Fruit fly (Drosophila melanogaster) whole organism, embryonic: ENCODE measurements around the gene RpS9.

ENCODE experiments used
- Abd-B ChIP-seq: fragments of 200-800 bp; sonication (Bioruptor generic); optimal IDR thresholded peaks from 2 replicates; lab custom pipeline; 2018; ENCODE audit warnings: missing biosample characterization, mild to moderate bottlenecking, missing genetic modification characterization, moderate library complexity
- Awh ChIP-seq: fragments of 200-800 bp; sonication (Bioruptor generic); IDR thresholded peaks from 2 replicates; pipeline ENCODE4, ENCODE4 v1.3.6; 2022; ENCODE audit warnings: missing biosample characterization, missing genetic modification characterization
- Bdp1 ChIP-seq: fragments of 200-800 bp; sonication (Bioruptor generic); optimal IDR thresholded peaks from 3 replicates; lab custom pipeline; 2016; ENCODE audit warnings: missing biosample characterization, missing genetic modification characterization
- Blimp-1 ChIP-seq: fragments of 200-800 bp; sonication (Bioruptor generic); optimal IDR thresholded peaks from 3 replicates; lab custom pipeline; 2018; ENCODE audit warnings: missing biosample characterization, missing genetic modification characterization, mild to moderate bottlenecking, moderate library complexity, missing genetic modification reagents
- CG10147 ChIP-seq: fragments of 200-800 bp; sonication (Bioruptor generic); optimal IDR thresholded peaks from 2 replicates; lab custom pipeline; 2019; ENCODE audit warnings: missing biosample characterization, mild to moderate bottlenecking, missing genetic modification characterization, moderate library complexity
- CG12744 ChIP-seq: fragments of 200-800 bp; sonication (Bioruptor generic); optimal IDR thresholded peaks from 2 replicates; lab custom pipeline; 2016; ENCODE audit warnings: missing biosample characterization, missing genetic modification characterization
- CG14050 ChIP-seq: fragments of 200-800 bp; sonication (Bioruptor generic); IDR thresholded peaks from 3 replicates; pipeline ENCODE4 v1.3.6; 2022; ENCODE audit warnings: missing biosample characterization, missing genetic modification characterization
- CG31388 ChIP-seq: fragments of 200-800 bp; sonication (Bioruptor generic); optimal IDR thresholded peaks from 2 replicates; lab custom pipeline; 2016; ENCODE audit warnings: missing biosample characterization, missing genetic modification characterization
- CG32532 ChIP-seq: fragments of 200-800 bp; sonication (Bioruptor generic); IDR thresholded peaks from 2 replicates; pipeline ENCODE4 v1.3.6; 2022; ENCODE audit warnings: missing biosample characterization, missing genetic modification characterization
- CG33557 ChIP-seq: fragments of 200-800 bp; sonication (Bioruptor generic); optimal IDR thresholded peaks from 2 replicates; lab custom pipeline; 2019; ENCODE audit warnings: missing biosample characterization, mild to moderate bottlenecking, missing genetic modification characterization, moderate library complexity
- CG4707 ChIP-seq: fragments of 200-800 bp; sonication (Bioruptor generic); optimal IDR thresholded peaks from 2 replicates; lab custom pipeline; 2018; ENCODE audit warnings: missing biosample characterization, mild to moderate bottlenecking, missing genetic modification characterization, moderate library complexity
- CTCF ChIP-seq: fragments of 200-800 bp; sonication (Bioruptor generic); optimal IDR thresholded peaks from 2 replicates; lab custom pipeline; 2017; ENCODE audit warnings: missing biosample characterization, mild to moderate bottlenecking, missing genetic modification characterization, moderate library complexity
- Deaf1 ChIP-seq: fragments of 200-800 bp; optimal IDR thresholded peaks from 3 replicates; lab custom pipeline; 2019; ENCODE audit warnings: missing biosample characterization, mild to moderate bottlenecking, missing genetic modification characterization, moderate library complexity
- Dfd ChIP-seq, 2 experiments: fragments of >200 bp; optimal IDR thresholded peaks; 2 replicates each; lab custom pipeline; 2017; ENCODE audit warnings: missing biosample characterization in 2 of 2, missing genetic modification characterization in 2 of 2
- HLH4C ChIP-seq: fragments of 200-800 bp; sonication (Bioruptor generic); IDR thresholded peaks from 3 replicates; pipeline ENCODE4 v1.3.6; 2022; ENCODE audit warnings: missing biosample characterization, missing genetic modification characterization; ENCODE audit not compliant: partially characterized antibody
- Hand ChIP-seq: fragments of 200-800 bp; sonication (Bioruptor generic); optimal IDR thresholded peaks from 2 replicates; lab custom pipeline; 2017; ENCODE audit warnings: mild to moderate bottlenecking, missing biosample characterization, missing genetic modification reagents, missing genetic modification characterization
- Stat92E ChIP-seq, 3 experiments: fragments of >200 bp in 2 of 3; fragments of 200-800 bp in 1 of 3; sonication (Bioruptor generic) in 1 of 3; optimal IDR thresholded peaks; 2 replicates each; lab custom pipeline; 2017 to 2019; ENCODE audit warnings: missing biosample characterization in 3 of 3, missing genetic modification characterization in 3 of 3, mild to moderate bottlenecking in 1 of 3, moderate library complexity in 1 of 3
- abd-A ChIP-seq: fragments of 200-800 bp; sonication (Bioruptor generic); optimal IDR thresholded peaks from 3 replicates; lab custom pipeline; 2019; ENCODE audit warnings: missing biosample characterization, mild to moderate bottlenecking, missing genetic modification characterization, moderate library complexity
- ash1 ChIP-seq: fragments of 200-800 bp; sonication (Bioruptor generic); optimal IDR thresholded peaks from 2 replicates; lab custom pipeline; 2018; ENCODE audit warnings: missing biosample characterization, mild to moderate bottlenecking, missing genetic modification characterization
- bsh ChIP-seq, 2 experiments: fragments of 200-800 bp; sonication (Bioruptor generic); optimal IDR thresholded peaks; 2 replicates each; lab custom pipeline; 2017 to 2018; ENCODE audit warnings: mild to moderate bottlenecking in 2 of 2, missing biosample characterization in 2 of 2, missing genetic modification characterization in 2 of 2, moderate library complexity in 1 of 2
- danr ChIP-seq: fragments of 200-800 bp; sonication (Bioruptor generic); IDR thresholded peaks from 2 replicates; pipeline ENCODE4 v1.3.6; 2022; ENCODE audit warnings: missing biosample characterization, missing genetic modification characterization
- dmrt11E ChIP-seq: fragments of 200-800 bp; sonication (Bioruptor generic); optimal IDR thresholded peaks from 3 replicates; lab custom pipeline; 2018; ENCODE audit warnings: missing biosample characterization, mild to moderate bottlenecking, missing genetic modification characterization, moderate library complexity
- gfzf ChIP-seq: fragments of 200-800 bp; sonication (Bioruptor generic); optimal IDR thresholded peaks from 2 replicates; lab custom pipeline; 2016; ENCODE audit warnings: missing biosample characterization, mild to moderate bottlenecking, missing genetic modification characterization, moderate library complexity
- h ChIP-seq: fragments of >200 bp; optimal IDR thresholded peaks from 2 replicates; lab custom pipeline; 2017
- her ChIP-seq: fragments of 200-800 bp; sonication (Bioruptor generic); optimal IDR thresholded peaks from 2 replicates; lab custom pipeline; 2016; ENCODE audit warnings: missing biosample characterization, missing genetic modification characterization
- knrl ChIP-seq: fragments of 200-800 bp; sonication (Bioruptor generic); IDR thresholded peaks from 3 replicates; pipeline ENCODE4 v1.3.6; 2022; ENCODE audit warnings: missing biosample characterization, missing genetic modification characterization; ENCODE audit not compliant: partially characterized antibody
- nerfin-2 ChIP-seq: fragments of 200-800 bp; sonication (Bioruptor generic); IDR thresholded peaks from 2 replicates; pipeline ENCODE4 v1.3.6; 2022; ENCODE audit warnings: missing biosample characterization, missing genetic modification characterization; ENCODE audit not compliant: partially characterized antibody
- nmo ChIP-seq: fragments of 200-800 bp; sonication (Bioruptor generic); optimal IDR thresholded peaks from 2 replicates; lab custom pipeline; 2018; ENCODE audit warnings: missing biosample characterization, mild to moderate bottlenecking, missing genetic modification characterization, moderate library complexity
- odd ChIP-seq: fragments of 200-800 bp; sonication (Bioruptor generic); optimal IDR thresholded peaks from 2 replicates; lab custom pipeline; 2017; ENCODE audit warnings: missing biosample characterization, mild to moderate bottlenecking, missing genetic modification characterization
- pan ChIP-seq, 4 experiments: fragments of >200 bp in 3 of 4; fragments of 200-800 bp in 1 of 4; sonication (Bioruptor generic) in 1 of 4; optimal IDR thresholded peaks in 3 of 4; IDR thresholded peaks in 1 of 4; 2 replicates each; pipeline versions ENCODE4 v1.3.6 to Lab custom; 2017 to 2022; ENCODE audit warnings: missing biosample characterization in 2 of 4, missing genetic modification characterization in 2 of 4, mixed read lengths in 1 of 4
- pzg ChIP-seq: fragments of 200-800 bp; sonication (Bioruptor generic); optimal IDR thresholded peaks from 3 replicates; lab custom pipeline; 2018; ENCODE audit warnings: missing biosample characterization, mild to moderate bottlenecking, missing genetic modification characterization, moderate library complexity
- row ChIP-seq: fragments of 200-800 bp; sonication (Bioruptor generic); IDR thresholded peaks from 3 replicates; pipeline ENCODE4 v1.3.6; 2022; ENCODE audit warnings: missing biosample characterization, missing genetic modification characterization
- tap ChIP-seq: fragments of 200-800 bp; optimal IDR thresholded peaks from 3 replicates; lab custom pipeline; 2019; ENCODE audit warnings: missing biosample characterization, mild to moderate bottlenecking, missing genetic modification characterization, moderate library complexity
- tx ChIP-seq: fragments of 200-800 bp; sonication (Bioruptor generic); optimal IDR thresholded peaks from 2 replicates; lab custom pipeline; 2016; ENCODE audit warnings: missing biosample characterization, missing genetic modification characterization
- wek ChIP-seq: fragments of 200-800 bp; sonication (Bioruptor generic); optimal IDR thresholded peaks from 3 replicates; lab custom pipeline; 2018; ENCODE audit warnings: missing biosample characterization, mild to moderate bottlenecking, missing genetic modification characterization, moderate library complexity
- zen ChIP-seq: fragments of 200-800 bp; sonication (Bioruptor generic); optimal IDR thresholded peaks from 3 replicates; lab custom pipeline; 2018; ENCODE audit warnings: missing biosample characterization, mild to moderate bottlenecking, missing genetic modification characterization, moderate library complexity
- zf30C ChIP-seq: fragments of 200-800 bp; sonication (Bioruptor generic); optimal IDR thresholded peaks from 3 replicates; lab custom pipeline; 2018; ENCODE audit warnings: missing biosample characterization, mild to moderate bottlenecking, missing genetic modification characterization

Gene RpS9

DNA sequence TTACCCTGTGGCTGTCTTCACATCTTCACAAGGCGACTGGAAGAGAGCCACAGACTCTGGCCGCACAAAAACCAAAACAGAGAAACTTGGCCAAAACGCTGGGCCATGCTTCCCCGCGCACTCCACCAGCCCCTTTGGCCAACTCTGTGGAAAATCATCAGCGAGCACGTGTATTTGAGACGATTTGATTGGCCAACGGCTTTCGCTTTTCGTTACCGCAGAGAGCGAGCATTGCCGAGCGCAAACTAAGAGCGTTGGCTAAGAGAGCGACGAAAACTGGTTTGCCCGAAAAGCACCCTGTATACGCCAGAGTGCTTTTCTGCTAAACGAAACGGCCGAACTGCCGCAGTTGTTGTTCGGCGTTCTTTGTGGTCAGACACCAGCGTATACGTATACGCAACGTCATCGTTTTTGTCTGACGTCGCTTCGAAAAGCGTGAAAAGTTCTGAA, 35.6 kb upstream of the RpS9 start, which contains the start of gene CG42673 (continued):
- no peak for TF ChIP-seq dmrt11E (tag; lab: Kevin White, UChicago)
- no peak for TF ChIP-seq CG12744
- peak; percentile 39 for TF ChIP-seq tap
- TF ChIP-seq Hand (GFP tag; lab: Kevin White, UChicago): peak; percentile 28
- TF ChIP-seq h (lab: Kevin White, UChicago): no peak
- peak; percentile 16 for TF ChIP-seq CG10147 (GFP tag; lab: Kevin White, UChicago)
- peak; percentile 26 for TF ChIP-seq odd
- no peak for TF ChIP-seq HLH4C (GFP tag; lab: Robert Waterston, UW)
- no peak for TF ChIP-seq Bdp1 (GFP tag; lab: Kevin White, UChicago)
- TF ChIP-seq her (GFP tag; lab: Kevin White, UChicago): peak; percentile 17
- TF ChIP-seq abd-A (tag; lab: Kevin White, UChicago): peak; percentile 83
- peak; percentile 21 to 33 for TF ChIP-seq bsh (GFP tag; optimal IDR thresholded peaks at IDR 0.05; lab: Kevin White, UChicago)
- peak; percentile 25; the same call in 1 of the 2 replicates for TF ChIP-seq nerfin-2 (GFP tag; lab: Robert Waterston, UW)

DNA sequence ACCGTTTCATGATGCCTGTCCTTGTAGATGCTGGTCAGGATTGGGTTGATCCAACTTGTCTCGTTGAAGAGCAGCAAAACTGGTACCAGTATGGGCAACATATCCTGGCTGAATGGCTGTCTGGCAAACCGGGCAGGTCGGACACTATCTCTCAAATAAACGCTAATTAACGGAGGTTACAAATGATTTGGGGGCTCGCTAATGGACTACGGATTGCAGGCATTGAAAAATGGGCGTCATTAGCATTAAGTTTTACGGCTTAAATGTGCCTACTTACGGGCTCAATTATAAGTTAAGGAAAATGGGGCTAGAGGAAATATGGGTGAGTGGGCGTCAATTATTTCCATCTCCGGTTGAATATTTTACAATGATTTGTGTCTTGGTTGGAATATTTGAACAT, 32.6 kb upstream of the RpS9 start, which contains the start of gene Ir67a:
Gene Ir67a, minus strand, starts transcription at position 101 of the 400 bp plus-strand sequence.
- TF ChIP-seq nmo (no peak), gfzf (GFP tag; lab: Kevin White, UChicago) (no peak), CTCF (GFP tag; lab: Kevin White, UChicago) (no peak), knrl (GFP tag; lab: Robert Waterston, UW) (no peak), zen (no peak), CG14050 (GFP tag; lab: Robert Waterston, UW) (no peak), Stat92E (GFP tag; optimal IDR thresholded peaks at IDR 0.05; lab: Kevin White, UChicago) (no peak), wek (GFP tag; lab: Kevin White, UChicago) (no peak), tx (GFP tag; lab: Kevin White, UChicago) (no peak), ash1 (GFP tag; lab: Kevin White, UChicago) (no peak), Dfd (GFP tag; optimal IDR thresholded peaks at IDR 0.05; lab: Kevin White, UChicago) (no peak), Abd-B (GFP tag; lab: Kevin White, UChicago) (no peak), zf30C (GFP tag; lab: Kevin White, UChicago) (no peak), Awh (GFP tag; lab: Robert Waterston, UW) (no peak), danr (GFP tag; lab: Robert Waterston, UW) (no peak), CG31388 (no peak), CG32532 (GFP tag; lab: Robert Waterston, UW) (no peak), row (GFP tag; lab: Robert Waterston, UW) (no peak), pan (optimal IDR thresholded peaks at IDR 0.05; lab: Kevin White, UChicago) (no peak), pan (GFP tag; optimal IDR thresholded peaks at IDR 0.05 in 1 of 2, IDR thresholded peaks at IDR 0.05 in 1 of 2) (no peak), pzg (no peak)

DNA sequence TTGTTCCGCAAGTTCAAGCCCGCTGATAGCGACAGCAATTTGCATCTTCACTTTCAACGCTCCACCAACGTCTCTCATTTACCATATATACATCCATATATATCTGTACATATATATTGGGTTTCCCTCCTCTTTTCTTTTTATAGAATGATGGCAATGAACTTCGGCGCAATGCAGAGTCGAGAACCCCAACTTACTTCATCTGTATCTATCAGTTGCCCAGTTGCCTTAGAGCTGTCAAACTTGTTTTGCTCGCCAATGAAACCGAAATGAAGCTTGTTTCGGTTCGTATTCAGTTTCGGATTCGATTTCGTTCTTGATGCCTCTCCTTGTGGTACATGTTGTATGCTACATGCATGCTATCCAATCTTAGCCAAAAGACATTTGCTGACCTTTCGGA, 17.5 kb upstream of the RpS9 start, which contains the start of gene Or67a:
Gene Or67a, plus strand, starts transcription at position 233 of the 400 bp plus-strand sequence.
- TF ChIP-seq CG4707 (GFP tag; lab: Kevin White, UChicago) (no peak), Deaf1 (tag; lab: Kevin White, UChicago) (peak; percentile 16), CG33557 (GFP tag; lab: Kevin White, UChicago) (peak; percentile 15), Blimp-1 (GFP tag; lab: Kevin White, UChicago) (peak; percentile 95)
- TF ChIP-seq, all 482 proteins: peak for 3
